Fruit fly (Drosophila melanogaster) whole organism, embryonic: Measurements from ENCODE around the gene Orct2.

ENCODE experiments used
- BEAF-32 ChIP-seq: fragments of 200-800 bp; sonication (Bioruptor generic); optimal IDR thresholded peaks from 3 replicates; lab custom pipeline; 2017; ENCODE audit warnings: missing biosample characterization, missing genetic modification characterization, mild to moderate bottlenecking, moderate library complexity, missing genetic modification reagents
- CG10267 ChIP-seq: fragments of 200-800 bp; sonication (Bioruptor generic); optimal IDR thresholded peaks from 2 replicates; lab custom pipeline; 2018; ENCODE audit warnings: missing biosample characterization, mild to moderate bottlenecking, missing genetic modification characterization, moderate library complexity
- CG10543 ChIP-seq: fragments of 200-800 bp; sonication (Bioruptor generic); optimal IDR thresholded peaks from 3 replicates; lab custom pipeline; 2017; ENCODE audit warnings: missing biosample characterization, mild to moderate bottlenecking, missing genetic modification characterization, moderate library complexity
- CG11085 ChIP-seq: fragments of 200-800 bp; sonication (Bioruptor generic); IDR thresholded peaks from 2 replicates; pipeline ENCODE4 v1.3.6; 2022; ENCODE audit warnings: missing biosample characterization, missing genetic modification characterization
- CG11560 ChIP-seq: fragments of 200-800 bp; sonication (Bioruptor generic); IDR thresholded peaks from 3 replicates; pipeline ENCODE4 v1.3.6; 2022; ENCODE audit warnings: missing biosample characterization, missing genetic modification characterization
- CG12236 ChIP-seq: fragments of 200-800 bp; sonication (Bioruptor generic); optimal IDR thresholded peaks from 2 replicates; lab custom pipeline; 2016; ENCODE audit warnings: missing biosample characterization, missing genetic modification characterization
- CG13624 ChIP-seq: fragments of 200-800 bp; sonication (Bioruptor generic); optimal IDR thresholded peaks from 2 replicates; lab custom pipeline; 2016; ENCODE audit warnings: missing biosample characterization, missing genetic modification characterization
- CG13775 ChIP-seq: fragments of 200-800 bp; sonication (Bioruptor generic); optimal IDR thresholded peaks from 3 replicates; lab custom pipeline; 2017; ENCODE audit warnings: missing biosample characterization, mild to moderate bottlenecking, missing genetic modification characterization
- CG18476 ChIP-seq: fragments of 200-800 bp; sonication (Bioruptor generic); optimal IDR thresholded peaks from 2 replicates; lab custom pipeline; 2016; ENCODE audit warnings: missing biosample characterization, mild to moderate bottlenecking, missing genetic modification characterization
- CG18619 ChIP-seq: fragments of 200-800 bp; sonication (Bioruptor generic); optimal IDR thresholded peaks from 3 replicates; lab custom pipeline; 2017; ENCODE audit warnings: missing biosample characterization, mild to moderate bottlenecking, missing genetic modification characterization
- CG2712 ChIP-seq: fragments of 200-800 bp; optimal IDR thresholded peaks from 3 replicates; lab custom pipeline; 2019; ENCODE audit warnings: missing biosample characterization, mild to moderate bottlenecking, missing genetic modification characterization, moderate library complexity
- CG31388 ChIP-seq: fragments of 200-800 bp; sonication (Bioruptor generic); optimal IDR thresholded peaks from 2 replicates; lab custom pipeline; 2016; ENCODE audit warnings: missing biosample characterization, missing genetic modification characterization
- CG3407 ChIP-seq: fragments of 200-800 bp; sonication (Bioruptor generic); optimal IDR thresholded peaks from 2 replicates; lab custom pipeline; 2018; ENCODE audit warnings: missing biosample characterization, mild to moderate bottlenecking, missing genetic modification characterization
- CG34224 ChIP-seq: fragments of 200-800 bp; sonication (Bioruptor generic); IDR thresholded peaks from 3 replicates; pipeline ENCODE4 v1.3.6; 2022; ENCODE audit warnings: missing biosample characterization, missing genetic modification characterization; ENCODE audit not compliant: partially characterized antibody
- CG3847 ChIP-seq: fragments of 200-800 bp; sonication (Bioruptor generic); IDR thresholded peaks from 2 replicates; pipeline ENCODE4 v1.3.6; 2022; ENCODE audit warnings: missing biosample characterization, missing genetic modification characterization
- CG7357 ChIP-seq: fragments of 200-800 bp; sonication (Bioruptor generic); IDR thresholded peaks from 3 replicates; pipeline ENCODE4 v1.3.6; 2022; ENCODE audit warnings: missing biosample characterization, missing genetic modification characterization
- CG7372 ChIP-seq: fragments of 200-800 bp; sonication (Bioruptor generic); IDR thresholded peaks from 2 replicates; pipeline ENCODE4 v1.3.6; 2022; ENCODE audit warnings: missing biosample characterization, missing genetic modification characterization
- CG7745 ChIP-seq: fragments of 200-800 bp; sonication (Bioruptor generic); optimal IDR thresholded peaks from 2 replicates; lab custom pipeline; 2018; ENCODE audit warnings: missing biosample characterization, mild to moderate bottlenecking, missing genetic modification characterization, moderate library complexity
- CG8290 ChIP-seq, 3 experiments: fragments of 200-800 bp; sonication (Bioruptor generic); optimal IDR thresholded peaks; 2 replicates each; lab custom pipeline; 2016 to 2019; ENCODE audit warnings: missing biosample characterization in 3 of 3, missing genetic modification characterization in 3 of 3, mild to moderate bottlenecking in 2 of 3, moderate library complexity in 1 of 3
- CG8944 ChIP-seq: fragments of 200-800 bp; sonication (Bioruptor generic); optimal IDR thresholded peaks from 3 replicates; lab custom pipeline; 2016; ENCODE audit warnings: missing biosample characterization, missing genetic modification characterization
- CG9797 ChIP-seq: fragments of 200-800 bp; sonication (Bioruptor generic); optimal IDR thresholded peaks from 3 replicates; lab custom pipeline; 2018; ENCODE audit warnings: missing biosample characterization, mild to moderate bottlenecking, missing genetic modification characterization
- CG9876 ChIP-seq: fragments of 200-800 bp; sonication (Bioruptor generic); optimal IDR thresholded peaks from 2 replicates; lab custom pipeline; 2016; ENCODE audit warnings: missing biosample characterization, missing genetic modification characterization
- CkIIα-i1 ChIP-seq: fragments of 200-800 bp; sonication (Bioruptor generic); IDR thresholded peaks from 2 replicates; pipeline ENCODE4 v1.3.6; 2022; ENCODE audit warnings: missing biosample characterization, missing genetic modification characterization
- Hr78 ChIP-seq, 2 experiments: fragments of 200-800 bp in 1 of 2; fragments of >200 bp in 1 of 2; sonication (Bioruptor generic) in 1 of 2; optimal IDR thresholded peaks; 2 replicates each; lab custom pipeline; 2017 to 2019; ENCODE audit warnings: missing biosample characterization in 2 of 2, missing genetic modification characterization in 2 of 2, mild to moderate bottlenecking in 1 of 2, moderate library complexity in 1 of 2
- Max ChIP-seq: fragments of 200-800 bp; sonication (Bioruptor generic); optimal IDR thresholded peaks from 2 replicates; lab custom pipeline; 2016; ENCODE audit warnings: missing biosample characterization, mild to moderate bottlenecking, missing genetic modification characterization
- Med ChIP-seq: fragments of 200-800 bp; sonication (Bioruptor generic); peaks from one replicate; lab custom pipeline; 2016; ENCODE audit warnings: missing biosample characterization, missing genetic modification characterization, mild to moderate bottlenecking, inconsistent platforms, moderate library complexity
- Meics ChIP-seq: fragments of 200-800 bp; sonication (Bioruptor generic); optimal IDR thresholded peaks from 2 replicates; lab custom pipeline; 2017; ENCODE audit warnings: missing biosample characterization, mild to moderate bottlenecking, missing genetic modification characterization
- Nf-YC ChIP-seq: fragments of 200-800 bp; optimal IDR thresholded peaks from 3 replicates; lab custom pipeline; 2019; ENCODE audit warnings: missing biosample characterization, mild to moderate bottlenecking, missing genetic modification characterization, moderate library complexity
- Rfx ChIP-seq: fragments of 200-800 bp; sonication (Bioruptor generic); IDR thresholded peaks from 2 replicates; pipeline ENCODE4 v1.3.6; 2022; ENCODE audit warnings: missing biosample characterization, missing genetic modification characterization
- Trl ChIP-seq, 3 experiments: fragments of >200 bp in 2 of 3; fragments of 200-800 bp in 1 of 3; sonication (Bioruptor generic) in 1 of 3; optimal IDR thresholded peaks; 2 replicates in 1 of 3; 3 replicates in 2 of 3; lab custom pipeline; 2016 to 2017; ENCODE audit warnings: missing biosample characterization in 1 of 3, missing genetic modification characterization in 1 of 3
- Vsx1 ChIP-seq: fragments of 200-800 bp; sonication (Bioruptor generic); optimal IDR thresholded peaks from 2 replicates; lab custom pipeline; 2017; ENCODE audit warnings: missing biosample characterization, mild to moderate bottlenecking, missing genetic modification characterization, missing genetic modification reagents
- ac ChIP-seq: fragments of 200-800 bp; sonication (Bioruptor generic); optimal IDR thresholded peaks from 3 replicates; lab custom pipeline; 2017; ENCODE audit warnings: missing biosample characterization, mild to moderate bottlenecking, missing genetic modification characterization
- crol ChIP-seq: fragments of 200-800 bp; sonication (Bioruptor generic); IDR thresholded peaks from 2 replicates; pipeline ENCODE4 v1.3.6; 2022; ENCODE audit warnings: missing biosample characterization, missing genetic modification characterization
- dan ChIP-seq: fragments of 200-800 bp; sonication (Bioruptor generic); IDR thresholded peaks from 2 replicates; pipeline ENCODE4 v1.3.6; 2022; ENCODE audit warnings: missing biosample characterization, missing genetic modification characterization
- grn ChIP-seq: fragments of 200-800 bp; sonication (Bioruptor generic); optimal IDR thresholded peaks from 3 replicates; lab custom pipeline; 2017; ENCODE audit warnings: missing biosample characterization, missing genetic modification characterization
- ham ChIP-seq: fragments of 200-800 bp; sonication (Bioruptor generic); IDR thresholded peaks from 2 replicates; pipeline ENCODE4 v1.3.6; 2022; ENCODE audit warnings: missing biosample characterization, missing genetic modification characterization
- lbe ChIP-seq: fragments of 200-800 bp; sonication (Bioruptor generic); optimal IDR thresholded peaks from 2 replicates; lab custom pipeline; 2016; ENCODE audit warnings: missing biosample characterization, mild to moderate bottlenecking, missing genetic modification characterization
- lmd ChIP-seq: fragments of 200-800 bp; sonication (Bioruptor generic); IDR thresholded peaks from 2 replicates; pipeline ENCODE4 v1.3.6; 2022; ENCODE audit warnings: missing biosample characterization, missing genetic modification characterization
- maf-S ChIP-seq: fragments of 200-800 bp; sonication (Bioruptor generic); optimal IDR thresholded peaks from 2 replicates; lab custom pipeline; 2016; ENCODE audit warnings: missing biosample characterization, missing genetic modification characterization
- mld ChIP-seq: fragments of 200-800 bp; sonication (Bioruptor generic); IDR thresholded peaks from 3 replicates; pipeline ENCODE4 v1.3.6; 2022; ENCODE audit warnings: missing biosample characterization, missing genetic modification characterization; ENCODE audit not compliant: partially characterized antibody
- pan ChIP-seq, 4 experiments: fragments of >200 bp in 3 of 4; fragments of 200-800 bp in 1 of 4; sonication (Bioruptor generic) in 1 of 4; optimal IDR thresholded peaks in 3 of 4; IDR thresholded peaks in 1 of 4; 2 replicates each; pipeline versions ENCODE4 v1.3.6 to Lab custom; 2017 to 2022; ENCODE audit warnings: missing biosample characterization in 2 of 4, missing genetic modification characterization in 2 of 4, mixed read lengths in 1 of 4
- sens ChIP-seq: fragments of 200-800 bp; sonication (Bioruptor generic); peaks from one replicate; lab custom pipeline; 2016; ENCODE audit warnings: missing biosample characterization, missing genetic modification characterization
- sisA ChIP-seq: fragments of 200-800 bp; sonication (Bioruptor generic); IDR thresholded peaks from 2 replicates; pipeline ENCODE4 v1.3.6; 2022; ENCODE audit warnings: missing biosample characterization, missing genetic modification characterization
- stc ChIP-seq: fragments of 200-800 bp; sonication (Bioruptor generic); IDR thresholded peaks from 2 replicates; pipeline ENCODE4 v1.3.6; 2022; ENCODE audit warnings: missing biosample characterization, missing genetic modification characterization
- tio ChIP-seq: fragments of 200-800 bp; sonication (Bioruptor generic); optimal IDR thresholded peaks from 2 replicates; lab custom pipeline; 2017; ENCODE audit warnings: missing biosample characterization, missing genetic modification characterization, inconsistent platforms
- wek ChIP-seq: fragments of 200-800 bp; sonication (Bioruptor generic); optimal IDR thresholded peaks from 3 replicates; lab custom pipeline; 2018; ENCODE audit warnings: missing biosample characterization, mild to moderate bottlenecking, missing genetic modification characterization, moderate library complexity
- zfh1 ChIP-seq: fragments of 200-800 bp; sonication (Bioruptor generic); IDR thresholded peaks from 3 replicates; pipeline ENCODE4 v1.3.6; 2022; ENCODE audit warnings: missing biosample characterization, missing genetic modification characterization

Orct2 gene

DNA sequence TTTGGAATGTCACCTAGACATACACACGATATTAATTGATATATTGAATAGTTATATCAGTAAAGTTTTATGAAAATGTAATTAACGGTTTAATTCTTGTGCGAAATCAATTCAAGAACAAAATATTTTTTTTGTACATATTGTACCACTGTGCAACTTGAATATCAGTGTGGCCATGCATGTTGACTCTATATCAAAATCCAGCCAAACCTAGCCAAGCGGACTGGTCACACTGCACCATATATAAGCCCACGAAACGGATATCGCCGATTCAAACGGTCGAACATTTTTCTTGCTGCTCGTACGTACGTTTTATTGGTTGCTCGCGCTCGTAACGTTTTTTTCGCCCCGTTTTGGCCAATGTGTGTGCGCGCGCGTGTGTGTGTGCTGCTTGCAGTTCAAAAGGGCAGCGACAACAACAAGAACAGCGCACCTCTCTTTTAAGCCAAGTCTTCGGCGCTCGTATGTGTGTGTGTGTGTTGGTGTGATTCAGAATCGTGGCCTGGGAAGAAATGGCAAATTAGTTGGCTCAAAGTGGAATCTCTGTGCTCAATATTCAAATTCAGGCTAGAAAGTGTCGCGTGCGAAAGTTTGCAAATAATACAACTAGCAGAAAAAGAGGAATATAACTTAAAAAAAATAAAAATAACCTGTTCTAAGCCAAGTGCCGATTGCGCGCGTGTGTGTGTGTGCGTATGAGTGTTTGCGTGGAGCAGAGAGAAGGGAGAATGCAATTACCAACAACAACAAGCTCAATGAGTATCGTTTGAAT is 22.1 kb downstream of the Orct2 start, which contains the start of gene crb (continued):
- TF ChIP-seq CG31388 (GFP tag; lab: Kevin White, UChicago) (no peak), lmd (GFP tag; lab: Robert Waterston, UW) (peak; percentile 37; the same call in 1 of the 2 replicates), CG13775 (peak; percentile 51), CG3407 (GFP tag; lab: Kevin White, UChicago) (no peak), stc (GFP tag; lab: Robert Waterston, UW) (no peak; the same call in 1 of the 2 replicates), CG34224 (GFP tag; lab: Robert Waterston, UW) (peak; percentile 64; the same call in 2 of the 3 replicates), CG2712 (tag; lab: Kevin White, UChicago) (peak; percentile 60), mld (GFP tag; lab: Robert Waterston, UW) (no peak), BEAF-32 (GFP tag; lab: Kevin White, UChicago) (peak; percentile 42), CG8944 (peak; percentile 35), CG9876 (GFP tag; lab: Kevin White, UChicago) (no peak), CG10267 (peak; percentile 54), grn (GFP tag; lab: Kevin White, UChicago) (peak; percentile 52), CG8290 (GFP tag; optimal IDR thresholded peaks at IDR 0.05; lab: Kevin White, UChicago) (peak; percentile 36), CG8290 (tag; optimal IDR thresholded peaks at IDR 0.05; lab: Kevin White, UChicago) (peak in 1 of 2 experiments; percentile 91), CG7372 (GFP tag; lab: Robert Waterston, UW) (no peak), Hr78 (GFP tag; optimal IDR thresholded peaks at IDR 0.05; lab: Kevin White, UChicago) (peak in 1 of 2 experiments; percentile 98), sisA (GFP tag; lab: Robert Waterston, UW) (no peak), CG3847 (peak; percentile 68), dan (GFP tag; lab: Robert Waterston, UW) (no peak), Rfx (peak; percentile 66), CG18619 (no peak), Nf-YC (tag; lab: Kevin White, UChicago) (peak; percentile 49), CG11560 (no peak), Max (GFP tag; lab: Kevin White, UChicago) (peak; percentile 43), Meics (GFP tag; lab: Kevin White, UChicago) (peak; percentile 64), zfh1 (GFP tag; lab: Robert Waterston, UW) (peak; percentile 67; the same call in 2 of the 3 replicates), CG7357 (GFP tag; lab: Robert Waterston, UW) (no peak), CG10543 (GFP tag; lab: Kevin White, UChicago) (peak; percentile 72), ac (GFP tag; lab: Kevin White, UChicago) (no peak), pan (optimal IDR thresholded peaks at IDR 0.05; lab: Kevin White, UChicago) (no peak), pan (GFP tag; optimal IDR thresholded peaks at IDR 0.05 in 1 of 2, IDR thresholded peaks at IDR 0.05 in 1 of 2) (peak in 1 of 2 experiments; percentile 44), CG9797 (GFP tag; lab: Kevin White, UChicago) (peak; percentile 71), crol (GFP tag; lab: Robert Waterston, UW) (no peak; the same call in 1 of the 2 replicates), maf-S (GFP tag; lab: Kevin White, UChicago) (peak; percentile 60), Med (GFP tag; lab: Kevin White, UChicago) (peak; percentile 95), tio (GFP tag; lab: Kevin White, UChicago) (no peak), wek (GFP tag; lab: Kevin White, UChicago) (peak; percentile 59), sens (GFP tag; lab: Kevin White, UChicago) (peak; percentile 92), lbe (GFP tag; lab: Kevin White, UChicago) (peak; percentile 59), Trl (optimal IDR thresholded peaks at IDR 0.05; lab: Kevin White, UChicago) (no peak), Trl (GFP tag; optimal IDR thresholded peaks at IDR 0.05; lab: Kevin White, UChicago) (peak; percentile 68), CG12236 (GFP tag; lab: Kevin White, UChicago) (no peak), CG7745 (tag; lab: Kevin White, UChicago) (no peak), CkIIα-i1 (no peak), CG11085 (no peak), ham (GFP tag; lab: Robert Waterston, UW) (no peak), Vsx1 (GFP tag; lab: Kevin White, UChicago) (no peak), CG13624 (peak; percentile 62), CG18476 (GFP tag; lab: Kevin White, UChicago) (peak; percentile 13)
